Fruit fly (Drosophila melanogaster): ENCODE results near the gene CG15202.

The CG15202 gene

DNA sequence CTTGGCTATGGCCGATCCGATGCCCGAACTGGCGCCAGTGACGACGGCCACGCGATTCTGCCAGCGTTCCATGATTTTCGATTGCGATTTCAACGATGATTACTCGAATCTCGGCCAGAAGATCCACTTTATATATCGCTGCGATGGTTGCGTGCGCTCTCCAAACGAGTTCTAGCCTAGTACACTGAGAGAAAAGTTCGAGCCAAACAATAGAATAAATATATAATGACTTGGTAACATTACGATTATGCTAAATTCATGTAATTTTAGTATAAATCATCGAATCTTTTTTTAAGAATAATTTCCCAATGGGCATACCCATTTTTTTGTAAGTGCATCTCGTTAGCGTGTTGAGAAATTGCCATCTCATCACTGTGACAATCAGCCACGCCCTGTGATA lies 26.6 kb downstream of the CG15202 start, which contains the start of gene Antdh (continued):
- no peak for TF ChIP-seq CG15011 (GFP tag; optimal IDR thresholded peaks at IDR 0.05)
- TF ChIP-seq Mes4 (GFP tag; optimal IDR thresholded peaks at IDR 0.05) = no peak
- no peak for TF ChIP-seq CG6791 (GFP tag; IDR thresholded peaks at IDR 0.05; ENCODE audit: partially characterized antibody)
- TF ChIP-seq NfI (GFP tag; optimal IDR thresholded peaks at IDR 0.05) = no peak
- no peak for TF ChIP-seq org-1 (GFP tag; optimal IDR thresholded peaks at IDR 0.05)
- TF ChIP-seq CG11504 (tag; optimal IDR thresholded peaks at IDR 0.05) = no peak
- no peak for TF ChIP-seq Bteb2 (GFP tag; optimal IDR thresholded peaks at IDR 0.05)
- TF ChIP-seq CoRest (tag; optimal IDR thresholded peaks at IDR 0.05) = no peak
- TF ChIP-seq CG34376 (GFP tag; optimal IDR thresholded peaks at IDR 0.05) = no peak
- TF ChIP-seq Gug (GFP tag; IDR thresholded peaks at IDR 0.05) = no peak
- TF ChIP-seq pita (GFP tag; optimal IDR thresholded peaks at IDR 0.05) = no peak
- TF ChIP-seq Aef1 (GFP tag; IDR thresholded peaks at IDR 0.05) = no peak
- TF ChIP-seq corto (GFP tag; optimal IDR thresholded peaks at IDR 0.05) = no peak
- TF ChIP-seq Rfx (GFP tag; IDR thresholded peaks at IDR 0.05) = peak; percentile 47
- TF ChIP-seq H15 (GFP tag; IDR thresholded peaks at IDR 0.05) = no peak
- no peak for TF ChIP-seq HmgD (GFP tag; optimal IDR thresholded peaks at IDR 0.05)
- no peak for TF ChIP-seq usp (GFP tag; optimal IDR thresholded peaks at IDR 0.05)
- TF ChIP-seq Ptx1 (GFP tag; IDR thresholded peaks at IDR 0.05) = peak; percentile 22; the same call in 1 of the 2 replicates
- no peak for TF ChIP-seq trh (GFP tag; optimal IDR thresholded peaks at IDR 0.05)
- peak; percentile 60 for TF ChIP-seq sens (GFP tag)
- TF ChIP-seq aop (GFP tag; IDR thresholded peaks at IDR 0.05) = no peak
- TF ChIP-seq CG9817 (tag; optimal IDR thresholded peaks at IDR 0.05) = no peak
- peak; percentile 21 for TF ChIP-seq CG1603 (tag; optimal IDR thresholded peaks at IDR 0.05)

DNA sequence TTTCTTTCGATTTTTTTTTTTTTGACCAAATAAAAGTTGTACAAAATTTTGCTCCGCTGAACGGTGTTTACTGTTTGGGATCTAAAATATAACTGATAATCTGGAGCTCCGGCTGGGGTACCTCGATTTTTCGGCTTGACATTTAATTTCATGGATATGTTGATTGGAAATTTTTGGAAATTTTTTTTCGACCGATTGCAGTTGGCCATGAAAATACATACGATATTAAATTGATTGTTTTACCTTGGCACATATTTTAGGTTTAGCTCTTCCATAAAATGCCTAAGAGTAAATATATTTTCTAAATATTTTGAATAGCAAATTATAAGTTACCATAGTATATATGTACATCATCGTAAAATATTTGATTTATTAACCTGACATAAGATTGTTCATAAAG lies 28.2 kb downstream of the CG15202 start, which contains the start of gene CG1394:
Gene CG1394 (minus strand): TSS at position 101 of the 400 bp plus-strand sequence.
- TF ChIP-seq CG14441 (GFP tag; IDR thresholded peaks at IDR 0.05) (no peak), CG4424 (GFP tag; optimal IDR thresholded peaks at IDR 0.05) (no peak), HmgZ (tag; optimal IDR thresholded peaks at IDR 0.05) (no peak), crc (GFP tag; optimal IDR thresholded peaks at IDR 0.05) (no peak), toy (GFP tag; IDR thresholded peaks at IDR 0.05) (no peak), Oaz (GFP tag; IDR thresholded peaks at IDR 0.05) (no peak), CG10431 (GFP tag; optimal IDR thresholded peaks at IDR 0.05) (no peak), CG7271 (tag; optimal IDR thresholded peaks at IDR 0.05) (no peak), CG11093 (GFP tag; IDR thresholded peaks at IDR 0.05) (no peak), fru (optimal IDR thresholded peaks at IDR 0.05) (no peak), ind (GFP tag; optimal IDR thresholded peaks at IDR 0.05) (no peak), Nf-YC (tag; optimal IDR thresholded peaks at IDR 0.05) (no peak), wor (GFP tag; IDR thresholded peaks at IDR 0.05) (no peak), CG9876 (GFP tag; optimal IDR thresholded peaks at IDR 0.05) (no peak), slou (GFP tag; optimal IDR thresholded peaks at IDR 0.05) (no peak), CG12391 (tag; optimal IDR thresholded peaks at IDR 0.05) (no peak), salm (tag; optimal IDR thresholded peaks at IDR 0.05) (no peak), CG2199 (GFP tag; IDR thresholded peaks at IDR 0.05) (no peak), CG2678 (tag; optimal IDR thresholded peaks at IDR 0.05) (no peak)

DNA sequence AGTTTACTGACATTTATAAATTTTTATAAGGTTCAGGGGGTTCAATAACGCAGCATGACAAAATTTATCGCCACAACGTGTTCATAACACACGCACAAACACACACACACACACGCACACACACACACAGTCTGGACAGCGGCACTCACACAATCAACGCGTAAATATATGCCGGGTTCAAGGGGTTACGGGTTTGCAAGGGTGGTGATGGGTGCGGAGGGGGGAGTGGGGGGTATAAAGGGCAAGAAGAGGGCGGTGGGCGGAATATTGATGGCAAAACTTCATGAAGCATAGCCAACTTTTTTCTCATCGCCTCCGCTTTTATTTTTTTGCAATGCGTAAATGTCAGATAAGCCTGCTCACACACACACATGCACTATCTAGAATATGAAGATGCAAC lies 33.7 kb downstream of the CG15202 start:
- TF ChIP-seq CG2889 (GFP tag; IDR thresholded peaks at IDR 0.05) = no peak
- TF ChIP-seq crol (GFP tag; IDR thresholded peaks at IDR 0.05) = peak; percentile 56

Measured in whole organism, embryonic.